Fruit fly (Drosophila melanogaster) whole organism, embryonic: ENCODE measurements around the gene CG6749.

ENCODE experiments used
- ATbp ChIP-seq: fragments of 200-800 bp; sonication (Bioruptor generic); optimal IDR thresholded peaks from 2 replicates; lab custom pipeline; 2017; ENCODE audit warnings: missing biosample characterization, mild to moderate bottlenecking, missing genetic modification characterization, missing genetic modification reagents
- CG12391 ChIP-seq: fragments of 200-800 bp; sonication (Bioruptor generic); optimal IDR thresholded peaks from 3 replicates; lab custom pipeline; 2018; ENCODE audit warnings: missing biosample characterization, mild to moderate bottlenecking, missing genetic modification characterization, moderate library complexity
- CG12659 ChIP-seq: fragments of 200-800 bp; sonication (Bioruptor generic); optimal IDR thresholded peaks from 3 replicates; lab custom pipeline; 2017; ENCODE audit warnings: mild to moderate bottlenecking, missing biosample characterization, missing genetic modification reagents, missing genetic modification characterization
- CG13123 ChIP-seq: fragments of 200-800 bp; sonication (Bioruptor generic); optimal IDR thresholded peaks from 2 replicates; lab custom pipeline; 2016; ENCODE audit warnings: missing biosample characterization, missing genetic modification characterization
- CG14710 ChIP-seq: fragments of 200-800 bp; sonication (Bioruptor generic); optimal IDR thresholded peaks from 3 replicates; lab custom pipeline; 2019; ENCODE audit warnings: missing biosample characterization, mild to moderate bottlenecking, missing genetic modification characterization, moderate library complexity
- CG15514 ChIP-seq: fragments of 200-800 bp; sonication (Bioruptor generic); optimal IDR thresholded peaks from 3 replicates; lab custom pipeline; 2017; ENCODE audit warnings: missing biosample characterization, missing genetic modification characterization, mild to moderate bottlenecking, moderate library complexity, missing genetic modification reagents
- CG17829 ChIP-seq: fragments of 200-800 bp; optimal IDR thresholded peaks from 2 replicates; lab custom pipeline; 2019; ENCODE audit warnings: missing biosample characterization, mild to moderate bottlenecking, missing genetic modification characterization, moderate library complexity
- CG3065 ChIP-seq: fragments of 200-800 bp; sonication (Bioruptor generic); optimal IDR thresholded peaks from 2 replicates; lab custom pipeline; 2016; ENCODE audit warnings: missing biosample characterization, missing genetic modification characterization
- CG34422 ChIP-seq: fragments of 200-800 bp; sonication (Bioruptor generic); IDR thresholded peaks from 3 replicates; pipeline ENCODE4 v1.3.6; 2022; ENCODE audit warnings: missing biosample characterization, missing genetic modification characterization
- CG3995 ChIP-seq: fragments of 200-800 bp; sonication (Bioruptor generic); optimal IDR thresholded peaks from 3 replicates; lab custom pipeline; 2016; ENCODE audit warnings: missing biosample characterization, missing genetic modification characterization
- CG4707 ChIP-seq: fragments of 200-800 bp; sonication (Bioruptor generic); optimal IDR thresholded peaks from 2 replicates; lab custom pipeline; 2018; ENCODE audit warnings: missing biosample characterization, mild to moderate bottlenecking, missing genetic modification characterization, moderate library complexity
- CG4854 ChIP-seq: fragments of 200-800 bp; sonication (Bioruptor generic); optimal IDR thresholded peaks from 2 replicates; lab custom pipeline; 2016; ENCODE audit warnings: missing biosample characterization, missing genetic modification characterization, inconsistent platforms
- CG6854 ChIP-seq: fragments of 200-800 bp; sonication (Bioruptor generic); optimal IDR thresholded peaks from 3 replicates; lab custom pipeline; 2017; ENCODE audit warnings: missing biosample characterization, mild to moderate bottlenecking, missing genetic modification characterization
- CG7556 ChIP-seq: fragments of 200-800 bp; sonication (Bioruptor generic); optimal IDR thresholded peaks from 2 replicates; lab custom pipeline; 2017; ENCODE audit warnings: missing biosample characterization, mild to moderate bottlenecking, missing genetic modification characterization
- CG9797 ChIP-seq: fragments of 200-800 bp; sonication (Bioruptor generic); optimal IDR thresholded peaks from 3 replicates; lab custom pipeline; 2018; ENCODE audit warnings: missing biosample characterization, mild to moderate bottlenecking, missing genetic modification characterization
- CG9932 ChIP-seq: fragments of 200-800 bp; sonication (Bioruptor generic); IDR thresholded peaks from 2 replicates; pipeline ENCODE4 v1.3.6; 2022; ENCODE audit warnings: missing biosample characterization, missing genetic modification characterization
- Dp ChIP-seq: fragments of 200-800 bp; sonication (Bioruptor generic); optimal IDR thresholded peaks from 2 replicates; lab custom pipeline; 2018; ENCODE audit warnings: missing biosample characterization, mild to moderate bottlenecking, missing genetic modification characterization, moderate library complexity
- Dref ChIP-seq: fragments of 200-800 bp; sonication (Bioruptor generic); IDR thresholded peaks from 2 replicates; pipeline ENCODE4 v1.3.6; 2022; ENCODE audit warnings: missing biosample characterization, missing genetic modification characterization
- Ets97D ChIP-seq: fragments of 200-800 bp; sonication (Bioruptor generic); optimal IDR thresholded peaks from 3 replicates; lab custom pipeline; 2016; ENCODE audit warnings: missing biosample characterization, missing genetic modification characterization
- H2.0 ChIP-seq: fragments of 200-800 bp; sonication (Bioruptor generic); IDR thresholded peaks from 2 replicates; pipeline ENCODE4 v1.3.6; 2022; ENCODE audit warnings: missing biosample characterization, missing genetic modification characterization
- HLH4C ChIP-seq: fragments of 200-800 bp; sonication (Bioruptor generic); IDR thresholded peaks from 3 replicates; pipeline ENCODE4 v1.3.6; 2022; ENCODE audit warnings: missing biosample characterization, missing genetic modification characterization; ENCODE audit not compliant: partially characterized antibody
- MBD-R2 ChIP-seq: fragments of 200-800 bp; sonication (Bioruptor generic); IDR thresholded peaks from 2 replicates; pipeline ENCODE4 v1.3.6; 2022; ENCODE audit warnings: missing biosample characterization, missing genetic modification characterization
- Mad ChIP-seq: fragments of 200-800 bp; sonication (Bioruptor generic); optimal IDR thresholded peaks from 2 replicates; lab custom pipeline; 2016; ENCODE audit warnings: missing biosample characterization, missing genetic modification characterization
- Oaz ChIP-seq: fragments of 200-800 bp; sonication (Bioruptor generic); IDR thresholded peaks from 2 replicates; pipeline ENCODE4 v1.3.6; 2022; ENCODE audit warnings: missing biosample characterization, missing genetic modification characterization
- Sin3A ChIP-seq: fragments of >200 bp; optimal IDR thresholded peaks from 2 replicates; lab custom pipeline; 2018
- YL-1 ChIP-seq: fragments of 200-800 bp; sonication (Bioruptor generic); optimal IDR thresholded peaks from 3 replicates; lab custom pipeline; 2017; ENCODE audit warnings: missing biosample characterization, mild to moderate bottlenecking, missing genetic modification characterization
- abd-A ChIP-seq: fragments of 200-800 bp; sonication (Bioruptor generic); optimal IDR thresholded peaks from 3 replicates; lab custom pipeline; 2019; ENCODE audit warnings: missing biosample characterization, mild to moderate bottlenecking, missing genetic modification characterization, moderate library complexity
- amos ChIP-seq: fragments of 200-800 bp; sonication (Bioruptor generic); IDR thresholded peaks from 2 replicates; pipeline ENCODE4 v1.3.6; 2022; ENCODE audit warnings: missing biosample characterization, missing genetic modification characterization; ENCODE audit not compliant: partially characterized antibody
- btn ChIP-seq: fragments of 200-800 bp; sonication (Bioruptor generic); optimal IDR thresholded peaks from 2 replicates; lab custom pipeline; 2016; ENCODE audit warnings: missing biosample characterization, missing genetic modification characterization
- chinmo ChIP-seq: fragments of 200-800 bp; sonication (Bioruptor generic); IDR thresholded peaks from 4 replicates; pipeline ENCODE4 v1.3.6; 2022; ENCODE audit warnings: missing biosample characterization, missing genetic modification characterization; ENCODE audit not compliant: partially characterized antibody
- chn ChIP-seq: fragments of 200-800 bp; sonication (Bioruptor generic); optimal IDR thresholded peaks from 2 replicates; lab custom pipeline; 2016; ENCODE audit warnings: missing biosample characterization, missing genetic modification characterization
- dm ChIP-seq: fragments of 200-800 bp; sonication (Bioruptor generic); optimal IDR thresholded peaks from 3 replicates; lab custom pipeline; 2016; ENCODE audit warnings: missing biosample characterization, missing genetic modification characterization
- eyg ChIP-seq: fragments of 200-800 bp; sonication (Bioruptor generic); optimal IDR thresholded peaks from 3 replicates; lab custom pipeline; 2016; ENCODE audit warnings: missing biosample characterization, missing genetic modification characterization
- grau ChIP-seq: fragments of 200-800 bp; optimal IDR thresholded peaks from 3 replicates; lab custom pipeline; 2019; ENCODE audit warnings: missing biosample characterization, mild to moderate bottlenecking, missing genetic modification characterization, moderate library complexity
- hb ChIP-seq: fragments of 200-800 bp; sonication (Bioruptor generic); IDR thresholded peaks from 3 replicates; pipeline ENCODE4 v1.3.6; 2022; ENCODE audit warnings: missing biosample characterization, missing genetic modification characterization; ENCODE audit not compliant: partially characterized antibody
- hbn ChIP-seq: fragments of 200-800 bp; sonication (Bioruptor generic); IDR thresholded peaks from 2 replicates; pipeline ENCODE4 v1.3.6; 2022; ENCODE audit warnings: missing biosample characterization, missing genetic modification characterization; ENCODE audit not compliant: partially characterized antibody
- lab ChIP-seq: fragments of 200-800 bp; sonication (Bioruptor generic); optimal IDR thresholded peaks from 3 replicates; lab custom pipeline; 2017; ENCODE audit warnings: missing biosample characterization, missing genetic modification characterization, mild to moderate bottlenecking, moderate library complexity, missing genetic modification reagents
- lilli ChIP-seq: fragments of 200-800 bp; sonication (Bioruptor generic); optimal IDR thresholded peaks from 3 replicates; lab custom pipeline; 2016; ENCODE audit warnings: missing biosample characterization, missing genetic modification characterization
- odd ChIP-seq: fragments of 200-800 bp; sonication (Bioruptor generic); optimal IDR thresholded peaks from 2 replicates; lab custom pipeline; 2017; ENCODE audit warnings: missing biosample characterization, mild to moderate bottlenecking, missing genetic modification characterization
- phol ChIP-seq: fragments of 200-800 bp; sonication (Bioruptor generic); optimal IDR thresholded peaks from 3 replicates; lab custom pipeline; 2018; ENCODE audit warnings: missing biosample characterization, mild to moderate bottlenecking, missing genetic modification characterization, moderate library complexity
- pzg ChIP-seq: fragments of 200-800 bp; sonication (Bioruptor generic); optimal IDR thresholded peaks from 3 replicates; lab custom pipeline; 2018; ENCODE audit warnings: missing biosample characterization, mild to moderate bottlenecking, missing genetic modification characterization, moderate library complexity
- scrt ChIP-seq: fragments of 200-800 bp; sonication (Bioruptor generic); optimal IDR thresholded peaks from 2 replicates; lab custom pipeline; 2018; ENCODE audit warnings: missing biosample characterization, mild to moderate bottlenecking, missing genetic modification characterization, moderate library complexity
- tgo ChIP-seq: fragments of 200-800 bp; sonication (Bioruptor generic); IDR thresholded peaks from 3 replicates; pipeline ENCODE4 v1.3.6; 2022; ENCODE audit warnings: missing biosample characterization, missing genetic modification characterization
- tna ChIP-seq: fragments of 200-800 bp; sonication (Bioruptor generic); IDR thresholded peaks from 2 replicates; pipeline ENCODE4 v1.3.6; 2022; ENCODE audit warnings: missing biosample characterization, missing genetic modification characterization; ENCODE audit not compliant: partially characterized antibody
- trem ChIP-seq: fragments of 200-800 bp; optimal IDR thresholded peaks from 3 replicates; lab custom pipeline; 2019; ENCODE audit warnings: missing biosample characterization, mild to moderate bottlenecking, missing genetic modification characterization, moderate library complexity
- unc-4 ChIP-seq: fragments of 200-800 bp; sonication (Bioruptor generic); IDR thresholded peaks from 2 replicates; pipeline ENCODE4 v1.3.6; 2022; ENCODE audit warnings: missing biosample characterization, missing genetic modification characterization; ENCODE audit not compliant: partially characterized antibody
- vnd ChIP-seq: fragments of 200-800 bp; sonication (Bioruptor generic); IDR thresholded peaks from 3 replicates; pipeline ENCODE4 v1.3.6; 2022; ENCODE audit warnings: missing biosample characterization, missing genetic modification characterization; ENCODE audit not compliant: partially characterized antibody
- zen ChIP-seq: fragments of 200-800 bp; sonication (Bioruptor generic); optimal IDR thresholded peaks from 3 replicates; lab custom pipeline; 2018; ENCODE audit warnings: missing biosample characterization, mild to moderate bottlenecking, missing genetic modification characterization, moderate library complexity
- zen2 ChIP-seq: fragments of 200-800 bp; sonication (Bioruptor generic); IDR thresholded peaks from 3 replicates; pipeline ENCODE4 v1.3.6; 2022; ENCODE audit warnings: missing biosample characterization, missing genetic modification characterization; ENCODE audit not compliant: partially characterized antibody
- zfh2 ChIP-seq: fragments of 200-800 bp; sonication (Bioruptor generic); optimal IDR thresholded peaks from 2 replicates; lab custom pipeline; 2016; ENCODE audit warnings: missing biosample characterization, missing genetic modification characterization

Gene CG6749

dm6 chr3L:9726707-9727106 lies 6.9 kb downstream of the CG6749 start, which contains the start of gene Naa60 (continued):
- TF ChIP-seq unc-4 (peak; percentile 92), CG13123 (GFP tag; lab: Kevin White, UChicago) (no peak), zen (tag; lab: Kevin White, UChicago) (peak; percentile 36), chn (GFP tag; lab: Kevin White, UChicago) (peak; percentile 27), odd (no peak), Dp (GFP tag; lab: Kevin White, UChicago) (peak; percentile 74), MBD-R2 (peak; percentile 85), CG4854 (GFP tag; lab: Kevin White, UChicago) (no peak), CG12659 (GFP tag; lab: Kevin White, UChicago) (peak; percentile 54), lilli (GFP tag; lab: Kevin White, UChicago) (peak; percentile 27), ATbp (GFP tag; lab: Kevin White, UChicago) (no peak), lab (GFP tag; lab: Kevin White, UChicago) (no peak), pzg (GFP tag; lab: Kevin White, UChicago) (peak; percentile 83), Dref (GFP tag; lab: Robert Waterston, UW) (peak; percentile 73), hb (GFP tag; lab: Robert Waterston, UW) (peak; percentile 70; the same call in 2 of the 3 replicates), CG12391 (tag; lab: Kevin White, UChicago) (peak; percentile 33), eyg (GFP tag; lab: Kevin White, UChicago) (no peak), CG9932 (GFP tag; lab: Robert Waterston, UW) (peak; percentile 51; the same call in 1 of the 2 replicates), YL-1 (peak; percentile 63), chinmo (GFP tag; lab: Robert Waterston, UW) (peak; percentile 76; the same call in 2 of the 4 replicates), grau (tag; lab: Kevin White, UChicago) (peak; percentile 24), Ets97D (GFP tag; lab: Kevin White, UChicago) (peak; percentile 0), CG14710 (tag; lab: Kevin White, UChicago) (peak; percentile 33), vnd (GFP tag; lab: Robert Waterston, UW) (peak; percentile 62), CG6854 (GFP tag; lab: Kevin White, UChicago) (no peak), dm (GFP tag; lab: Kevin White, UChicago) (no peak), CG9797 (peak; percentile 71), Sin3A (no peak), tgo (GFP tag; lab: Robert Waterston, UW) (no peak), H2.0 (GFP tag; lab: Robert Waterston, UW) (no peak), HLH4C (GFP tag; lab: Robert Waterston, UW) (peak; percentile 84), amos (GFP tag; lab: Robert Waterston, UW) (peak; percentile 93), CG3065 (no peak), zfh2 (no peak), Mad (GFP tag; lab: Kevin White, UChicago) (no peak), Oaz (GFP tag; lab: Robert Waterston, UW) (no peak), zen2 (GFP tag; lab: Robert Waterston, UW) (peak; percentile 89), trem (tag; lab: Kevin White, UChicago) (peak; percentile 55), abd-A (no peak), tna (GFP tag; lab: Robert Waterston, UW) (peak; percentile 74), phol (tag; lab: Kevin White, UChicago) (peak; percentile 25), btn (GFP tag; lab: Kevin White, UChicago) (no peak), hbn (peak; percentile 90), CG4707 (no peak), scrt (GFP tag; lab: Kevin White, UChicago) (no peak), CG15514 (peak; percentile 71), CG34422 (GFP tag; lab: Robert Waterston, UW) (peak; percentile 49; the same call in 1 of the 3 replicates), CG7556 (no peak), CG3995 (GFP tag; lab: Kevin White, UChicago) (peak; percentile 48), CG17829 (tag; lab: Kevin White, UChicago) (peak; percentile 24)
